Fruit fly (Drosophila melanogaster): ENCODE results near the gene knk.
A peak's percentile ranks its signal among the peaks of the same experiment; 100 is the strongest.

The knk gene

dm6 chr3R:10125477-10125876 is at the start of gene knk:
knk (minus strand) TSS chr3R:10125664.
- TF ChIP-seq CG17186 (GFP tag; optimal IDR thresholded peaks at IDR 0.05), result no peak
- no peak for TF ChIP-seq slbo (GFP tag; IDR thresholded peaks at IDR 0.05)
- TF ChIP-seq pros (GFP tag; optimal IDR thresholded peaks at IDR 0.05), result peak; percentile 99
- TF ChIP-seq sr (GFP tag; IDR thresholded peaks at IDR 0.05), result 0 out of 3 replicates have a peak, but pooled peaks have one; percentile 22
- TF ChIP-seq ac (GFP tag; optimal IDR thresholded peaks at IDR 0.05), result no peak
- peak; percentile 75; the same call in 2 of the 3 replicates for TF ChIP-seq z (GFP tag; IDR thresholded peaks at IDR 0.05)
- no peak for TF ChIP-seq NK7.1 (GFP tag; optimal IDR thresholded peaks at IDR 0.05)
- TF ChIP-seq psq (GFP tag; optimal IDR thresholded peaks at IDR 0.05), result no peak
- TF ChIP-seq Hand (GFP tag; optimal IDR thresholded peaks at IDR 0.05), result no peak
- TF ChIP-seq CG14441 (GFP tag; IDR thresholded peaks at IDR 0.05), result no peak
- TF ChIP-seq CG1602 (GFP tag; optimal IDR thresholded peaks at IDR 0.05), result no peak
- no peak for TF ChIP-seq CG8478 (optimal IDR thresholded peaks at IDR 0.05)
- TF ChIP-seq CG15269 (tag; optimal IDR thresholded peaks at IDR 0.05), result peak; percentile 87
- peak; percentile 63 for TF ChIP-seq oc (tag; optimal IDR thresholded peaks at IDR 0.05)
- no peak for TF ChIP-seq sens-2 (GFP tag; IDR thresholded peaks at IDR 0.05)
- peak; percentile 78 for TF ChIP-seq vvl (GFP tag; IDR thresholded peaks at IDR 0.05)
- TF ChIP-seq Doc3 (GFP tag; IDR thresholded peaks at IDR 0.05; ENCODE audit: partially characterized antibody), result no peak
- TF ChIP-seq CG11398 (GFP tag; optimal IDR thresholded peaks at IDR 0.05), result no peak
- TF ChIP-seq Atf6 (GFP tag; IDR thresholded peaks at IDR 0.05), result no peak
- TF ChIP-seq row (GFP tag; IDR thresholded peaks at IDR 0.05), result peak; percentile 49; the same call in 1 of the 3 replicates
- no peak for TF ChIP-seq dm (GFP tag; optimal IDR thresholded peaks at IDR 0.05)
- peak; percentile 33 for TF ChIP-seq sd (tag; optimal IDR thresholded peaks at IDR 0.05)
- no peak for TF ChIP-seq CG10431 (GFP tag; optimal IDR thresholded peaks at IDR 0.05)
- TF ChIP-seq sob (GFP tag; IDR thresholded peaks at IDR 0.05), result 0 out of 2 replicates have a peak, but pooled peaks have one; percentile 31
- TF ChIP-seq CG8290 (GFP tag; optimal IDR thresholded peaks at IDR 0.05), result no peak
- TF ChIP-seq CG8290 (tag; optimal IDR thresholded peaks at IDR 0.05), result no peak
- no peak for TF ChIP-seq Hr51 (GFP tag; optimal IDR thresholded peaks at IDR 0.05)
- TF ChIP-seq CG9215 (GFP tag; IDR thresholded peaks at IDR 0.05), result no peak
- TF ChIP-seq CG12744 (GFP tag; optimal IDR thresholded peaks at IDR 0.05), result no peak
- no peak for TF ChIP-seq CG10543 (GFP tag; optimal IDR thresholded peaks at IDR 0.05)
- no peak for TF ChIP-seq CG12219 (GFP tag; optimal IDR thresholded peaks at IDR 0.05)
- peak; percentile 54 for TF ChIP-seq CG4360 (GFP tag; IDR thresholded peaks at IDR 0.05)
- no peak for TF ChIP-seq Asciz (GFP tag; optimal IDR thresholded peaks at IDR 0.05)
- no peak for TF ChIP-seq slou (GFP tag; optimal IDR thresholded peaks at IDR 0.05)
- peak; percentile 94 for TF ChIP-seq chinmo (GFP tag; IDR thresholded peaks at IDR 0.05; ENCODE audit: partially characterized antibody)
- TF ChIP-seq ab (GFP tag; optimal IDR thresholded peaks at IDR 0.05), result no peak
- no peak for TF ChIP-seq repo (GFP tag; optimal IDR thresholded peaks at IDR 0.05)
- TF ChIP-seq lmd (GFP tag; IDR thresholded peaks at IDR 0.05), result no peak
- TF ChIP-seq Trl (optimal IDR thresholded peaks at IDR 0.05), result peak; percentile 24 to 46
- TF ChIP-seq Trl (GFP tag; optimal IDR thresholded peaks at IDR 0.05), result no peak
- no peak for TF ChIP-seq sug (tag; optimal IDR thresholded peaks at IDR 0.05)
- TF ChIP-seq CG15479 (GFP tag; optimal IDR thresholded peaks at IDR 0.05), result no peak
- TF ChIP-seq CG12236 (GFP tag; optimal IDR thresholded peaks at IDR 0.05), result no peak
- no peak for TF ChIP-seq CG6272 (GFP tag; IDR thresholded peaks at IDR 0.05)
- TF ChIP-seq kay (GFP tag; optimal IDR thresholded peaks at IDR 0.05), result no peak
- no peak for TF ChIP-seq abd-A (tag; optimal IDR thresholded peaks at IDR 0.05)
- TF ChIP-seq CG13296 (GFP tag; optimal IDR thresholded peaks at IDR 0.05), result peak; percentile 29
- TF ChIP-seq Ptx1 (GFP tag; IDR thresholded peaks at IDR 0.05), result no peak
- peak; percentile 34; the same call in 1 of the 3 replicates for TF ChIP-seq CG34422 (GFP tag; IDR thresholded peaks at IDR 0.05)
- no peak for TF ChIP-seq Sry-β (GFP tag; optimal IDR thresholded peaks at IDR 0.05)
- TF ChIP-seq tap (tag; optimal IDR thresholded peaks at IDR 0.05), result peak; percentile 15
- TF ChIP-seq sc (optimal IDR thresholded peaks at IDR 0.05), result no peak
- TF ChIP-seq sc (GFP tag; optimal IDR thresholded peaks at IDR 0.05), result no peak

Measured in whole organism, embryonic.